Worm (Caenorhabditis elegans) whole organism, L4 larva: Measurements from ENCODE around the gene K08B12.1.

Source experiments
- D1046.2 ChIP-seq: fragments of 200-800 bp; sonication (Bioruptor generic); IDR thresholded peaks from 2 replicates; pipeline ENCODE4 v1.3.6; 2022; ENCODE audit warnings: missing genetic modification characterization, missing compliant biosample characterization
- F10B5.3 ChIP-seq: sonication (generic microtip); optimal IDR thresholded peaks from 2 replicates; lab custom pipeline; 2016; ENCODE audit warnings: mild to moderate bottlenecking, missing genetic modification characterization, missing compliant biosample characterization
- F26F4.8 ChIP-seq: fragments of 200-800 bp; sonication (Bioruptor generic); conservative IDR thresholded peaks from 2 replicates; pipeline ENCODE4 v1.3.6; 2022; ENCODE audit warnings: missing genetic modification characterization, missing compliant biosample characterization
- F49E8.2 ChIP-seq: sonication (generic microtip); optimal IDR thresholded peaks from 2 replicates; lab custom pipeline; 2016; ENCODE audit warnings: missing compliant biosample characterization, mild to moderate bottlenecking, missing genetic modification characterization, borderline replicate concordance
- R02D3.7 ChIP-seq: fragments of 150-350 bp; sonication (generic microtip); optimal IDR thresholded peaks from 3 replicates; lab custom pipeline; 2014; ENCODE audit warnings: missing biosample characterization, missing genetic modification characterization
- T20F7.1 ChIP-seq: fragments of 200-800 bp; sonication (Bioruptor generic); optimal IDR thresholded peaks from 2 replicates; lab custom pipeline; 2018; ENCODE audit warnings: mild to moderate bottlenecking, missing genetic modification characterization, missing compliant biosample characterization
- T26A8.4 ChIP-seq: fragments of 200-800 bp; sonication (Bioruptor generic); IDR thresholded peaks from 2 replicates; pipeline ENCODE4 v1.3.6; 2022; ENCODE audit warnings: missing genetic modification characterization, missing compliant biosample characterization
- Y48G9A.11 ChIP-seq: fragments of 200-800 bp; sonication (Bioruptor generic); IDR thresholded peaks from 2 replicates; pipeline ENCODE4 v1.3.6; 2022; ENCODE audit warnings: missing genetic modification reagents, missing genetic modification characterization, missing compliant biosample characterization
- ZK546.5 ChIP-seq, 2 experiments: sonication (generic microtip); optimal IDR thresholded peaks; 2 replicates each; lab custom pipeline; 2017; ENCODE audit warnings: missing biosample characterization in 2 of 2, missing genetic modification characterization in 2 of 2
- aly-2 ChIP-seq: sonication (generic microtip); optimal IDR thresholded peaks from 2 replicates; lab custom pipeline; 2018; ENCODE audit warnings: missing biosample characterization, missing genetic modification characterization
- ama-1 ChIP-seq: fragments of 150-350 bp; optimal IDR thresholded peaks from 2 replicates; lab custom pipeline; 2014; ENCODE audit warnings: inconsistent platforms, mixed read lengths
- ceh-20 ChIP-seq: fragments of 200-800 bp; sonication (Bioruptor generic); IDR thresholded peaks from 2 replicates; pipeline ENCODE4 v1.3.6; 2022; ENCODE audit warnings: missing genetic modification reagents, missing genetic modification characterization, missing compliant biosample characterization
- ceh-28 ChIP-seq: fragments of 150-350 bp; optimal IDR thresholded peaks from 2 replicates; lab custom pipeline; 2014; ENCODE audit warnings: missing biosample characterization, missing genetic modification reagents, missing genetic modification characterization
- ceh-82 ChIP-seq: sonication (generic microtip); optimal IDR thresholded peaks from 2 replicates; lab custom pipeline; 2017; ENCODE audit warnings: missing biosample characterization, missing genetic modification characterization
- cey-2 ChIP-seq: sonication (generic microtip); optimal IDR thresholded peaks from 3 replicates; lab custom pipeline; 2017; ENCODE audit warnings: missing genetic modification characterization, mild to moderate bottlenecking, missing compliant biosample characterization, antibody characterized with exemption, borderline replicate concordance; ENCODE audit not compliant: insufficient read depth
- dpl-1 ChIP-seq: fragments of 150-350 bp; optimal IDR thresholded peaks from 2 replicates; lab custom pipeline; 2014; ENCODE audit warnings: missing biosample characterization, missing genetic modification reagents, missing genetic modification characterization
- dve-1 ChIP-seq: sonication (generic microtip); optimal IDR thresholded peaks from 2 replicates; lab custom pipeline; 2017; ENCODE audit warnings: antibody characterized with exemption, mild to moderate bottlenecking, missing genetic modification characterization, missing compliant biosample characterization; ENCODE audit not compliant: insufficient read depth
- egl-43 ChIP-seq: fragments of 200-800 bp; sonication (Bioruptor generic); IDR thresholded peaks from 2 replicates; pipeline ENCODE4 v1.3.6; 2022; ENCODE audit warnings: missing genetic modification reagents, missing genetic modification characterization, missing compliant biosample characterization
- fos-1 ChIP-seq: fragments of 150-350 bp; optimal IDR thresholded peaks from 2 replicates; lab custom pipeline; 2014; ENCODE audit warnings: missing biosample characterization, missing genetic modification characterization
- gei-8 ChIP-seq: fragments of 200-800 bp; sonication (Bioruptor generic); optimal IDR thresholded peaks from 2 replicates; lab custom pipeline; 2018; ENCODE audit warnings: mild to moderate bottlenecking, missing genetic modification characterization, missing compliant biosample characterization
- hlh-30 ChIP-seq: sonication (generic microtip); optimal IDR thresholded peaks from 2 replicates; lab custom pipeline; 2017; ENCODE audit warnings: antibody characterized with exemption, mild to moderate bottlenecking, missing genetic modification characterization, missing compliant biosample characterization; ENCODE audit not compliant: insufficient read depth
- hmg-1.1 ChIP-seq: fragments of 200-800 bp; sonication (Bioruptor generic); IDR thresholded peaks from 2 replicates; pipeline ENCODE4 v1.3.6; 2022; ENCODE audit warnings: missing genetic modification reagents, missing genetic modification characterization, missing compliant biosample characterization
- jun-1 ChIP-seq: fragments of 150-350 bp; optimal IDR thresholded peaks from 2 replicates; lab custom pipeline; 2014; ENCODE audit warnings: missing biosample characterization, missing genetic modification reagents, missing genetic modification characterization
- lim-7 ChIP-seq: fragments of 200-800 bp; sonication (Bioruptor generic); IDR thresholded peaks from 2 replicates; pipeline ENCODE4 v1.3.6; 2022; ENCODE audit warnings: missing genetic modification characterization, missing compliant biosample characterization
- lin-1 ChIP-seq: fragments of 200-800 bp; sonication (Bioruptor generic); IDR thresholded peaks from 2 replicates; pipeline ENCODE4 v1.3.6; 2022; ENCODE audit warnings: missing genetic modification reagents, missing genetic modification characterization, missing compliant biosample characterization
- lin-13 ChIP-seq: fragments of 150-350 bp; optimal IDR thresholded peaks from 2 replicates; lab custom pipeline; 2014; ENCODE audit warnings: missing biosample characterization, missing genetic modification reagents, missing genetic modification characterization
- lin-15B ChIP-seq: fragments of 150-350 bp; sonication (generic microtip); optimal IDR thresholded peaks from 3 replicates; lab custom pipeline; 2014; ENCODE audit warnings: missing biosample characterization, missing genetic modification characterization
- lin-38 ChIP-seq: fragments of 200-800 bp; sonication (Bioruptor generic); IDR thresholded peaks from 2 replicates; pipeline ENCODE4 v1.3.6; 2022; ENCODE audit warnings: missing genetic modification reagents, missing genetic modification characterization, missing compliant biosample characterization
- lin-39 ChIP-seq: fragments of 150-350 bp; optimal IDR thresholded peaks from 2 replicates; lab custom pipeline; 2014; ENCODE audit warnings: missing biosample characterization, missing genetic modification reagents, missing genetic modification characterization
- lsy-2 ChIP-seq, 2 experiments: fragments of 150-350 bp in 1 of 2; sonication (generic microtip) in 1 of 2; optimal IDR thresholded peaks; 2 replicates each; lab custom pipeline; 2014 to 2017; ENCODE audit warnings: missing biosample characterization in 2 of 2, missing genetic modification characterization in 2 of 2
- madf-5 ChIP-seq, 2 experiments: fragments of 200-800 bp; sonication (Bioruptor generic); IDR thresholded peaks; 2 replicates each; pipeline ENCODE4 v1.3.6; 2022; ENCODE audit warnings: missing compliant biosample characterization in 2 of 2, missing genetic modification characterization in 2 of 2
- mdt-29 ChIP-seq: fragments of 200-800 bp; sonication (Bioruptor generic); IDR thresholded peaks from 2 replicates; pipeline ENCODE4 v1.3.6; 2022; ENCODE audit warnings: missing genetic modification reagents, missing genetic modification characterization, missing compliant biosample characterization
- mes-2 ChIP-seq: sonication (generic microtip); optimal IDR thresholded peaks from 2 replicates; lab custom pipeline; 2016; ENCODE audit warnings: missing genotype, mild to moderate bottlenecking, missing genetic modification characterization, missing compliant biosample characterization; ENCODE audit not compliant: poor library complexity, severe bottlenecking
- mxl-2 ChIP-seq: fragments of 200-800 bp; sonication (Bioruptor generic); conservative IDR thresholded peaks from 2 replicates; pipeline ENCODE4 v1.3.6; 2022; ENCODE audit warnings: missing genetic modification reagents, missing genetic modification characterization, missing compliant biosample characterization
- nhr-11 ChIP-seq: fragments of 150-350 bp; optimal IDR thresholded peaks from 2 replicates; lab custom pipeline; 2014; ENCODE audit warnings: missing biosample characterization, missing genetic modification characterization
- nhr-111 ChIP-seq: fragments of 200-800 bp; sonication (Bioruptor generic); optimal IDR thresholded peaks from 2 replicates; lab custom pipeline; 2018; ENCODE audit warnings: mild to moderate bottlenecking, missing genetic modification characterization, missing compliant biosample characterization
- nhr-41 ChIP-seq: fragments of 200-800 bp; sonication (Bioruptor generic); IDR thresholded peaks from 2 replicates; pipeline ENCODE4 v1.3.6; 2022; ENCODE audit warnings: missing genetic modification reagents, missing genetic modification characterization, missing compliant biosample characterization
- nhr-76 ChIP-seq: fragments of 150-350 bp; optimal IDR thresholded peaks from 2 replicates; lab custom pipeline; 2014; ENCODE audit warnings: missing biosample characterization, missing genetic modification characterization
- nhr-77 ChIP-seq: fragments of 150-350 bp; optimal IDR thresholded peaks from 2 replicates; lab custom pipeline; 2014; ENCODE audit warnings: missing biosample characterization, missing genetic modification characterization
- pha-4 ChIP-seq, 2 experiments: fragments of 150-350 bp in 1 of 2; fragments of 200-800 bp in 1 of 2; sonication (Bioruptor generic) in 1 of 2; IDR thresholded peaks in 1 of 2; optimal IDR thresholded peaks in 1 of 2; 2 replicates each; pipeline versions ENCODE4 v1.3.6 to Lab custom; 2014 to 2022; ENCODE audit warnings: missing genetic modification characterization in 2 of 2, missing genetic modification reagents in 2 of 2, missing biosample characterization in 1 of 2, missing compliant biosample characterization in 1 of 2
- php-3 ChIP-seq: fragments of 200-800 bp; sonication (Bioruptor generic); IDR thresholded peaks from 2 replicates; pipeline ENCODE4 v1.3.6; 2022; ENCODE audit warnings: missing genetic modification reagents, missing genetic modification characterization, missing compliant biosample characterization
- pqm-1 ChIP-seq: sonication (generic microtip); optimal IDR thresholded peaks from 2 replicates; lab custom pipeline; 2017; ENCODE audit warnings: missing biosample characterization, missing genetic modification characterization
- rbr-2 ChIP-seq: sonication (generic microtip); optimal IDR thresholded peaks from 2 replicates; lab custom pipeline; 2016; ENCODE audit warnings: missing genotype, missing genetic modification characterization, missing compliant biosample characterization
- skn-1 ChIP-seq: fragments of 150-350 bp; optimal IDR thresholded peaks from 2 replicates; lab custom pipeline; 2014; ENCODE audit warnings: missing biosample characterization, missing genetic modification characterization
- snpc-1.2 ChIP-seq: fragments of 200-800 bp; sonication (Bioruptor generic); IDR thresholded peaks from 2 replicates; pipeline ENCODE4 v1.3.6; 2022; ENCODE audit warnings: missing genetic modification reagents, missing genetic modification characterization, missing compliant biosample characterization
- spr-1 ChIP-seq: sonication (generic microtip); optimal IDR thresholded peaks from 2 replicates; lab custom pipeline; 2016; ENCODE audit warnings: mild to moderate bottlenecking, missing genetic modification characterization, missing compliant biosample characterization
- spr-3 ChIP-seq: fragments of 200-800 bp; sonication (Bioruptor generic); optimal IDR thresholded peaks from 2 replicates; lab custom pipeline; 2018; ENCODE audit warnings: mild to moderate bottlenecking, missing genetic modification characterization, missing compliant biosample characterization
- tra-1 ChIP-seq: fragments of 200-800 bp; sonication (Bioruptor generic); IDR thresholded peaks from 2 replicates; pipeline ENCODE4 v1.3.6; 2022; ENCODE audit warnings: missing genetic modification reagents, missing genetic modification characterization, missing compliant biosample characterization
- zfp-2 ChIP-seq: sonication (generic microtip); optimal IDR thresholded peaks from 2 replicates; lab custom pipeline; 2016; ENCODE audit warnings: mild to moderate bottlenecking, missing genetic modification characterization, missing compliant biosample characterization
- zfp-3 ChIP-seq: fragments of 200-800 bp; sonication (Bioruptor generic); conservative IDR thresholded peaks from 2 replicates; pipeline ENCODE4 v1.3.6; 2022; ENCODE audit warnings: missing genetic modification reagents, missing genetic modification characterization, missing compliant biosample characterization
- zip-11 ChIP-seq: fragments of 200-800 bp; sonication (Bioruptor generic); IDR thresholded peaks from 2 replicates; pipeline ENCODE4 v1.3.6; 2022; ENCODE audit warnings: missing genetic modification characterization, missing compliant biosample characterization

The K08B12.1 gene

ce11 chrV:6247397-6247796 lies 11.8 kb upstream of the K08B12.1 start (continued):
- TF ChIP-seq ceh-28 (tag; lab: Kevin White, UChicago) (no peak), spr-3 (GFP tag; lab: Kevin White, UChicago) (no peak), mdt-29 (GFP tag; lab: Robert Waterston, UW) (no peak), lin-13 (GFP tag; lab: Kevin White, UChicago) (no peak), hmg-1.1 (GFP tag; lab: Robert Waterston, UW) (no peak), F10B5.3 (no peak), lin-39 (tag; lab: Kevin White, UChicago) (no peak), zip-11 (no peak), zfp-2 (tag; lab: Kevin White, UChicago) (no peak), ceh-82 (tag; lab: Kevin White, UChicago) (no peak), F26F4.8 (GFP tag; lab: Robert Waterston, UW) (no peak), T26A8.4 (GFP tag; lab: Robert Waterston, UW) (no peak), lsy-2 (tag; optimal IDR thresholded peaks at IDR 0.05; lab: Kevin White, UChicago) (peak in 1 of 2 experiments; percentile 75), lin-38 (GFP tag; lab: Robert Waterston, UW) (no peak), skn-1 (tag; lab: Kevin White, UChicago) (no peak), aly-2 (tag; lab: Kevin White, UChicago) (no peak), egl-43 (GFP tag; lab: Robert Waterston, UW) (no peak), ceh-20 (GFP tag; lab: Robert Waterston, UW) (peak; percentile 71), pha-4 (GFP tag; IDR thresholded peaks at IDR 0.05; lab: Robert Waterston, UW) (no peak), pha-4 (tag; optimal IDR thresholded peaks at IDR 0.05; lab: Kevin White, UChicago) (no peak), F49E8.2 (tag; lab: Kevin White, UChicago) (no peak), jun-1 (tag; lab: Kevin White, UChicago) (no peak), spr-1 (tag; lab: Kevin White, UChicago) (peak; percentile 20), nhr-11 (tag; lab: Kevin White, UChicago) (no peak), nhr-111 (no peak), dpl-1 (GFP tag; lab: Kevin White, UChicago) (no peak), mes-2 (tag; lab: Kevin White, UChicago) (peak; percentile 39), lin-15B (tag; lab: Kevin White, UChicago) (no peak), pqm-1 (tag; lab: Kevin White, UChicago) (no peak), R02D3.7 (tag; lab: Kevin White, UChicago) (no peak), snpc-1.2 (GFP tag; lab: Robert Waterston, UW) (no peak), fos-1 (tag; lab: Kevin White, UChicago) (no peak), madf-5 (GFP tag; IDR thresholded peaks at IDR 0.05; lab: Robert Waterston, UW) (no peak), cey-2 (tag; lab: Kevin White, UChicago) (peak; percentile 91), nhr-77 (tag; lab: Kevin White, UChicago) (no peak), lim-7 (GFP tag; lab: Robert Waterston, UW) (no peak), dve-1 (peak; percentile 91), zfp-3 (GFP tag; lab: Robert Waterston, UW) (no peak), ZK546.5 (tag; optimal IDR thresholded peaks at IDR 0.05; lab: Kevin White, UChicago) (no peak), tra-1 (GFP tag; lab: Robert Waterston, UW) (peak; percentile 41; the same call in 1 of the 2 replicates), ama-1 (lab: Kevin White, UChicago) (no peak), mxl-2 (GFP tag; lab: Robert Waterston, UW) (no peak), lin-1 (GFP tag; lab: Robert Waterston, UW) (no peak), Y48G9A.11 (no peak), hlh-30 (peak; percentile 67), nhr-41 (no peak), php-3 (peak; percentile 63; the same call in 1 of the 2 replicates), nhr-76 (tag; lab: Kevin White, UChicago) (no peak), T20F7.1 (GFP tag; lab: Kevin White, UChicago) (no peak), D1046.2 (GFP tag; lab: Robert Waterston, UW) (no peak), gei-8 (peak; percentile 76), rbr-2 (no peak)
